Worm (Caenorhabditis elegans) whole organism, L4 larva: ENCODE results near the gene sbds-1.

Experiments
- F10B5.3 ChIP-seq: sonication (generic microtip); optimal IDR thresholded peaks from 2 replicates; lab custom pipeline; 2016; ENCODE audit warnings: mild to moderate bottlenecking, missing genetic modification characterization, missing compliant biosample characterization
- F37D6.2 ChIP-seq: sonication (generic microtip); optimal IDR thresholded peaks from 2 replicates; lab custom pipeline; 2016; ENCODE audit warnings: mild to moderate bottlenecking, missing genetic modification characterization, missing compliant biosample characterization
- F44E2.7 ChIP-seq: fragments of 200-800 bp; sonication (Bioruptor generic); IDR thresholded peaks from 2 replicates; pipeline ENCODE4 v2.1.2; 2022; ENCODE audit warnings: missing genetic modification characterization, missing compliant biosample characterization
- F49E8.2 ChIP-seq: sonication (generic microtip); optimal IDR thresholded peaks from 2 replicates; lab custom pipeline; 2016; ENCODE audit warnings: missing compliant biosample characterization, mild to moderate bottlenecking, missing genetic modification characterization, borderline replicate concordance
- Y105C5A.15 ChIP-seq: fragments of 200-800 bp; sonication (Bioruptor generic); IDR thresholded peaks from 2 replicates; pipeline ENCODE4 v1.3.6; 2022; ENCODE audit warnings: missing genetic modification characterization, missing compliant biosample characterization
- ZK546.5 ChIP-seq, 2 experiments: sonication (generic microtip); optimal IDR thresholded peaks; 2 replicates each; lab custom pipeline; 2017; ENCODE audit warnings: missing biosample characterization in 2 of 2, missing genetic modification characterization in 2 of 2
- aha-1 ChIP-seq: fragments of 150-350 bp; peaks from one replicate; lab custom pipeline; 2014; ENCODE audit warnings: missing biosample characterization, missing genetic modification characterization
- aly-2 ChIP-seq: sonication (generic microtip); optimal IDR thresholded peaks from 2 replicates; lab custom pipeline; 2018; ENCODE audit warnings: missing biosample characterization, missing genetic modification characterization
- cey-2 ChIP-seq: sonication (generic microtip); optimal IDR thresholded peaks from 3 replicates; lab custom pipeline; 2017; ENCODE audit warnings: missing genetic modification characterization, mild to moderate bottlenecking, missing compliant biosample characterization, antibody characterized with exemption, borderline replicate concordance; ENCODE audit not compliant: insufficient read depth
- ctbp-1 ChIP-seq: fragments of 200-800 bp; sonication (Bioruptor generic); IDR thresholded peaks from 2 replicates; pipeline ENCODE4 v1.3.6; 2022; ENCODE audit warnings: missing genetic modification reagents, missing genetic modification characterization, missing compliant biosample characterization
- daf-16 ChIP-seq, 3 experiments: sonication (generic microtip); optimal IDR thresholded peaks; 2 replicates each; lab custom pipeline; 2016 to 2017; ENCODE audit warnings: missing genetic modification characterization in 3 of 3, missing genetic modification reagents in 3 of 3, mild to moderate bottlenecking in 2 of 3, missing compliant biosample characterization in 2 of 3, missing biosample characterization in 1 of 3, moderate library complexity in 1 of 3
- dmd-6 ChIP-seq: fragments of 200-800 bp; sonication (Bioruptor generic); IDR thresholded peaks from 2 replicates; pipeline ENCODE4 v1.3.6; 2022; ENCODE audit warnings: missing genetic modification reagents, missing genetic modification characterization, missing compliant biosample characterization
- dmd-9 ChIP-seq: fragments of 200-800 bp; sonication (Bioruptor generic); IDR thresholded peaks from 2 replicates; pipeline ENCODE4 v1.3.6; 2022; ENCODE audit warnings: missing genetic modification reagents, missing genetic modification characterization, missing compliant biosample characterization
- dpl-1 ChIP-seq: fragments of 150-350 bp; optimal IDR thresholded peaks from 2 replicates; lab custom pipeline; 2014; ENCODE audit warnings: missing biosample characterization, missing genetic modification reagents, missing genetic modification characterization
- dve-1 ChIP-seq: sonication (generic microtip); optimal IDR thresholded peaks from 2 replicates; lab custom pipeline; 2017; ENCODE audit warnings: antibody characterized with exemption, mild to moderate bottlenecking, missing genetic modification characterization, missing compliant biosample characterization; ENCODE audit not compliant: insufficient read depth
- egl-43 ChIP-seq: fragments of 200-800 bp; sonication (Bioruptor generic); IDR thresholded peaks from 2 replicates; pipeline ENCODE4 v1.3.6; 2022; ENCODE audit warnings: missing genetic modification reagents, missing genetic modification characterization, missing compliant biosample characterization
- fkh-10 ChIP-seq: fragments of 150-350 bp; optimal IDR thresholded peaks from 2 replicates; lab custom pipeline; 2014; ENCODE audit warnings: missing biosample characterization, missing genetic modification reagents, missing genetic modification characterization
- hif-1 ChIP-seq, 2 experiments: sonication (generic microtip); optimal IDR thresholded peaks; 2 replicates each; lab custom pipeline; 2016 to 2017; ENCODE audit warnings: missing compliant biosample characterization in 2 of 2, missing genetic modification characterization in 2 of 2, missing genetic modification reagents in 2 of 2, missing genotype in 2 of 2, mild to moderate bottlenecking in 1 of 2
- hlh-11 ChIP-seq: fragments of 200-800 bp; sonication (Bioruptor generic); optimal IDR thresholded peaks from 2 replicates; lab custom pipeline; 2018; ENCODE audit warnings: mild to moderate bottlenecking, missing genetic modification characterization, missing compliant biosample characterization
- hlh-30 ChIP-seq: sonication (generic microtip); optimal IDR thresholded peaks from 2 replicates; lab custom pipeline; 2017; ENCODE audit warnings: antibody characterized with exemption, mild to moderate bottlenecking, missing genetic modification characterization, missing compliant biosample characterization; ENCODE audit not compliant: insufficient read depth
- hmg-1.1 ChIP-seq: fragments of 200-800 bp; sonication (Bioruptor generic); IDR thresholded peaks from 2 replicates; pipeline ENCODE4 v1.3.6; 2022; ENCODE audit warnings: missing genetic modification reagents, missing genetic modification characterization, missing compliant biosample characterization
- lin-15B ChIP-seq: fragments of 150-350 bp; sonication (generic microtip); optimal IDR thresholded peaks from 3 replicates; lab custom pipeline; 2014; ENCODE audit warnings: missing biosample characterization, missing genetic modification characterization
- lin-38 ChIP-seq: fragments of 200-800 bp; sonication (Bioruptor generic); IDR thresholded peaks from 2 replicates; pipeline ENCODE4 v1.3.6; 2022; ENCODE audit warnings: missing genetic modification reagents, missing genetic modification characterization, missing compliant biosample characterization
- lsy-2 ChIP-seq, 2 experiments: fragments of 150-350 bp in 1 of 2; sonication (generic microtip) in 1 of 2; optimal IDR thresholded peaks; 2 replicates each; lab custom pipeline; 2014 to 2017; ENCODE audit warnings: missing biosample characterization in 2 of 2, missing genetic modification characterization in 2 of 2
- madf-5 ChIP-seq, 2 experiments: fragments of 200-800 bp; sonication (Bioruptor generic); IDR thresholded peaks; 2 replicates each; pipeline ENCODE4 v1.3.6; 2022; ENCODE audit warnings: missing compliant biosample characterization in 2 of 2, missing genetic modification characterization in 2 of 2
- madf-9 ChIP-seq: fragments of 200-800 bp; sonication (Bioruptor generic); conservative IDR thresholded peaks from 2 replicates; pipeline ENCODE4 v1.3.6; 2022; ENCODE audit warnings: missing genetic modification reagents, missing genetic modification characterization, missing compliant biosample characterization
- mdl-1 ChIP-seq, 2 experiments: fragments of 150-350 bp in 1 of 2; sonication (generic microtip) in 1 of 2; optimal IDR thresholded peaks; 2 replicates each; lab custom pipeline; 2014 to 2017; ENCODE audit warnings: missing biosample characterization in 2 of 2, missing genetic modification characterization in 2 of 2
- mep-1 ChIP-seq: fragments of 150-350 bp; sonication (generic microtip); optimal IDR thresholded peaks from 3 replicates; lab custom pipeline; 2014; ENCODE audit warnings: missing biosample characterization, missing genetic modification characterization
- mes-2 ChIP-seq: sonication (generic microtip); optimal IDR thresholded peaks from 2 replicates; lab custom pipeline; 2016; ENCODE audit warnings: missing genotype, mild to moderate bottlenecking, missing genetic modification characterization, missing compliant biosample characterization; ENCODE audit not compliant: poor library complexity, severe bottlenecking
- mxl-3 ChIP-seq: fragments of 200-800 bp; sonication (Bioruptor generic); optimal IDR thresholded peaks from 2 replicates; lab custom pipeline; 2018; ENCODE audit warnings: mild to moderate bottlenecking, missing genetic modification characterization, missing compliant biosample characterization
- nhr-10 ChIP-seq: fragments of 150-350 bp; optimal IDR thresholded peaks from 2 replicates; lab custom pipeline; 2014; ENCODE audit warnings: missing biosample characterization, missing genetic modification characterization
- nhr-11 ChIP-seq: fragments of 150-350 bp; optimal IDR thresholded peaks from 2 replicates; lab custom pipeline; 2014; ENCODE audit warnings: missing biosample characterization, missing genetic modification characterization
- nhr-237 ChIP-seq: sonication (generic microtip); optimal IDR thresholded peaks from 2 replicates; lab custom pipeline; 2017; ENCODE audit warnings: missing biosample characterization, missing genetic modification characterization
- nhr-41 ChIP-seq: fragments of 200-800 bp; sonication (Bioruptor generic); IDR thresholded peaks from 2 replicates; pipeline ENCODE4 v1.3.6; 2022; ENCODE audit warnings: missing genetic modification reagents, missing genetic modification characterization, missing compliant biosample characterization
- nhr-76 ChIP-seq: fragments of 150-350 bp; optimal IDR thresholded peaks from 2 replicates; lab custom pipeline; 2014; ENCODE audit warnings: missing biosample characterization, missing genetic modification characterization
- pha-4 ChIP-seq, 2 experiments: fragments of 150-350 bp in 1 of 2; fragments of 200-800 bp in 1 of 2; sonication (Bioruptor generic) in 1 of 2; IDR thresholded peaks in 1 of 2; optimal IDR thresholded peaks in 1 of 2; 2 replicates each; pipeline versions ENCODE4 v1.3.6 to Lab custom; 2014 to 2022; ENCODE audit warnings: missing genetic modification characterization in 2 of 2, missing genetic modification reagents in 2 of 2, missing biosample characterization in 1 of 2, missing compliant biosample characterization in 1 of 2
- rbr-2 ChIP-seq: sonication (generic microtip); optimal IDR thresholded peaks from 2 replicates; lab custom pipeline; 2016; ENCODE audit warnings: missing genotype, missing genetic modification characterization, missing compliant biosample characterization
- sdz-12 ChIP-seq: fragments of 200-800 bp; sonication (Bioruptor generic); optimal IDR thresholded peaks from 2 replicates; lab custom pipeline; 2018; ENCODE audit warnings: mild to moderate bottlenecking, missing genetic modification characterization, missing compliant biosample characterization
- set-16 ChIP-seq: fragments of 200-800 bp; sonication (Bioruptor generic); IDR thresholded peaks from 2 replicates; pipeline ENCODE4 v1.3.6; 2022; ENCODE audit warnings: missing genetic modification reagents, missing genetic modification characterization, missing compliant biosample characterization
- unc-130 ChIP-seq: sonication (generic microtip); optimal IDR thresholded peaks from 2 replicates; lab custom pipeline; 2016; ENCODE audit warnings: missing genetic modification reagents, missing genetic modification characterization, missing compliant biosample characterization
- unc-62 ChIP-seq, 3 experiments: fragments of 150-350 bp in 1 of 3; sonication (generic microtip); optimal IDR thresholded peaks in 2 of 3; peaks in 1 of 3; 1 replicate in 1 of 3; 2 replicates in 2 of 3; lab custom pipeline; 2014 to 2017; ENCODE audit warnings: missing biosample characterization in 3 of 3, missing genetic modification characterization in 3 of 3, missing genetic modification reagents in 3 of 3, missing genotype in 1 of 3
- vab-7 ChIP-seq: fragments of 200-800 bp; sonication (Bioruptor generic); IDR thresholded peaks from 2 replicates; pipeline ENCODE4 v1.3.6; 2022; ENCODE audit warnings: missing genetic modification reagents, missing genetic modification characterization, missing compliant biosample characterization
- zag-1 ChIP-seq: fragments of 150-350 bp; optimal IDR thresholded peaks from 2 replicates; lab custom pipeline; 2014; ENCODE audit warnings: missing biosample characterization, missing genetic modification characterization
- zfp-2 ChIP-seq: sonication (generic microtip); optimal IDR thresholded peaks from 2 replicates; lab custom pipeline; 2016; ENCODE audit warnings: mild to moderate bottlenecking, missing genetic modification characterization, missing compliant biosample characterization
- zip-2 ChIP-seq: fragments of 150-350 bp; optimal IDR thresholded peaks from 2 replicates; lab custom pipeline; 2014; ENCODE audit warnings: missing biosample characterization, missing genetic modification characterization
- ztf-11 ChIP-seq: fragments of 150-350 bp; optimal IDR thresholded peaks from 2 replicates; lab custom pipeline; 2014; ENCODE audit warnings: missing biosample characterization, missing genetic modification characterization

The sbds-1 gene

ce11 chrIII:670994-671393 is 32.8 kb upstream of the sbds-1 start (continued):
- peak; percentile 30 for TF ChIP-seq hlh-11
- TF ChIP-seq fkh-10 (GFP tag; lab: Kevin White, UChicago) = peak; percentile 77
- TF ChIP-seq dmd-9 (GFP tag; lab: Robert Waterston, UW) = no peak

DNA sequence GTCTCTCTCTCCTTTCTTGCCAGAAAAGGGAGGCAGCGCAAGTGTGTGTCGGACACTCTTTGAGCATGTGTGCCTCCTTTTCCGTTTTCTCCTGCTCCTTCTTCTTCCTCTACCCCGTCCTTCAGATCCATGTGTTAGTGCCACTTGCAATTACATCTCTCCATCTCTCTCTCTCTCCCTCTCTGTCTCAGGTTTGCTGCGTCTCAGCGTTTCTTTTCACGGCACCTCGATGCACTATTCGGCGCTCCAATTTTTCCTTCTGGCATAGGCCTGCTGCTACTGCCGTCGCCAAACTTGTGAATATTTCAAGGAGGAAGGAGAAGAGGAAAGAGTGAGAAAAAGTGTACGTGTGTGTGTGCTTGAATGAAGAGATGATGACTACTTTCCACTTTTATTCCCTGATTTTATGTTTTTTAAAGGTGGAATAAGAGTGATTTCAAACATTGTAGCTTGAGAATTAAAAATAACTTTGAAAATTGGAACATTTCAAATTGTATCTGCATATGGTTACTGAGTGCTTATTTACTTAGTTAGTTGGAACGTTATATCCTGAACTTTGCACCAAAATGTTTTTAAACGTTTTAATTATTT is 30.2 kb upstream of the sbds-1 start, which contains the start of gene W02B3.3:
W02B3.3 (minus strand) TSS at position 131 of the 591 bp plus-strand sequence.
- TF ChIP-seq hlh-30 (tag; lab: Kevin White, UChicago) (peak; percentile 74), aly-2 (tag; lab: Kevin White, UChicago) (no peak), nhr-41 (GFP tag; lab: Robert Waterston, UW) (no peak), rbr-2 (tag; lab: Kevin White, UChicago) (peak; percentile 78), F37D6.2 (peak; percentile 47), dpl-1 (no peak), nhr-76 (tag; lab: Kevin White, UChicago) (no peak), set-16 (GFP tag; lab: Robert Waterston, UW) (peak; percentile 59), Y105C5A.15 (no peak), egl-43 (GFP tag; lab: Robert Waterston, UW) (peak; percentile 57; the same call in 1 of the 2 replicates), mes-2 (tag; lab: Kevin White, UChicago) (peak; percentile 62), hlh-11 (peak; percentile 31), F44E2.7 (no peak), aha-1 (tag; lab: Kevin White, UChicago) (peak; percentile 97), sdz-12 (GFP tag; lab: Kevin White, UChicago) (no peak), unc-62 (GFP tag; optimal IDR thresholded peaks at IDR 0.05 in 1 of 2; lab: Kevin White, UChicago) (peak in 1 of 2 experiments; percentile 94), unc-62 (tag; optimal IDR thresholded peaks at IDR 0.05; lab: Kevin White, UChicago) (no peak), ctbp-1 (GFP tag; lab: Robert Waterston, UW) (peak; percentile 84), nhr-11 (tag; lab: Kevin White, UChicago) (peak; percentile 23), mxl-3 (GFP tag; lab: Kevin White, UChicago) (peak; percentile 0), daf-16 (GFP tag; optimal IDR thresholded peaks at IDR 0.05; lab: Kevin White, UChicago) (no peak), daf-16 (tag; optimal IDR thresholded peaks at IDR 0.05; lab: Kevin White, UChicago) (no peak), zag-1 (tag; lab: Kevin White, UChicago) (no peak), mdl-1 (tag; optimal IDR thresholded peaks at IDR 0.05; lab: Kevin White, UChicago) (peak; percentile 10 to 66), pha-4 (GFP tag; IDR thresholded peaks at IDR 0.05; lab: Robert Waterston, UW) (0 out of 2 replicates have a peak, but pooled peaks have one; percentile 27), pha-4 (tag; optimal IDR thresholded peaks at IDR 0.05; lab: Kevin White, UChicago) (no peak), ZK546.5 (tag; optimal IDR thresholded peaks at IDR 0.05; lab: Kevin White, UChicago) (no peak), hmg-1.1 (GFP tag; lab: Robert Waterston, UW) (peak; percentile 78), nhr-10 (tag; lab: Kevin White, UChicago) (no peak), F49E8.2 (tag; lab: Kevin White, UChicago) (no peak), mep-1 (tag; lab: Kevin White, UChicago) (peak; percentile 79), zfp-2 (tag; lab: Kevin White, UChicago) (no peak), fkh-10 (GFP tag; lab: Kevin White, UChicago) (peak; percentile 84), lin-38 (no peak), madf-5 (GFP tag; IDR thresholded peaks at IDR 0.05; lab: Robert Waterston, UW) (no peak), hif-1 (tag; optimal IDR thresholded peaks at IDR 0.05; lab: Kevin White, UChicago) (peak in 1 of 2 experiments; percentile 44), dve-1 (tag; lab: Kevin White, UChicago) (no peak), madf-9 (GFP tag; lab: Robert Waterston, UW) (no peak), nhr-237 (no peak), vab-7 (no peak), lsy-2 (tag; optimal IDR thresholded peaks at IDR 0.05; lab: Kevin White, UChicago) (peak; percentile 34 to 73), cey-2 (tag; lab: Kevin White, UChicago) (no peak), F10B5.3 (tag; lab: Kevin White, UChicago) (no peak), ztf-11 (tag; lab: Kevin White, UChicago) (no peak), zip-2 (tag; lab: Kevin White, UChicago) (no peak), unc-130 (GFP tag; lab: Kevin White, UChicago) (no peak), lin-15B (no peak), dmd-6 (GFP tag; lab: Robert Waterston, UW) (peak; percentile 26; the same call in 1 of the 2 replicates)
